Fruit fly (Drosophila melanogaster) whole organism, wandering third instar larva: Measurements from ENCODE around the gene CG15042.

Experiments used
- CG9705 ChIP-seq: fragments of 200-800 bp; sonication (Bioruptor generic); optimal IDR thresholded peaks from 2 replicates; lab custom pipeline; 2018; ENCODE audit warnings: missing biosample characterization, mild to moderate bottlenecking, missing genetic modification characterization
- Hnf4 ChIP-seq: fragments of 200-800 bp; sonication (Bioruptor generic); optimal IDR thresholded peaks from 2 replicates; lab custom pipeline; 2016; ENCODE audit warnings: missing biosample characterization, mild to moderate bottlenecking, missing genetic modification characterization
- Hr78 ChIP-seq: fragments of >200 bp; optimal IDR thresholded peaks from 2 replicates; lab custom pipeline; 2017; ENCODE audit warnings: missing biosample characterization, missing genetic modification characterization
- Hr83 ChIP-seq: fragments of 200-300 bp; sonication (Bioruptor generic); optimal IDR thresholded peaks from 2 replicates; lab custom pipeline; 2016; ENCODE audit warnings: missing biosample characterization, mild to moderate bottlenecking, missing genetic modification characterization, moderate library complexity; ENCODE audit not compliant: poor library complexity, severe bottlenecking
- Myc ChIP-seq: fragments of >200 bp; optimal IDR thresholded peaks from 2 replicates; lab custom pipeline; 2017
- Rel ChIP-seq, 2 experiments: fragments of 200-800 bp; sonication (Bioruptor generic) in 1 of 2; optimal IDR thresholded peaks; 2 replicates in 1 of 2; 3 replicates in 1 of 2; lab custom pipeline; 2016 to 2019; ENCODE audit warnings: mild to moderate bottlenecking in 2 of 2, missing biosample characterization in 2 of 2, missing genetic modification characterization in 2 of 2, moderate library complexity in 1 of 2
- Sp1 ChIP-seq: fragments of 200-800 bp; sonication (Bioruptor generic); optimal IDR thresholded peaks from 3 replicates; lab custom pipeline; 2019; ENCODE audit warnings: missing biosample characterization, mild to moderate bottlenecking, missing genetic modification characterization, moderate library complexity
- h ChIP-seq: fragments of 200-800 bp; sonication (Bioruptor generic); optimal IDR thresholded peaks from 3 replicates; lab custom pipeline; 2016; ENCODE audit warnings: missing biosample characterization, mild to moderate bottlenecking, missing genetic modification characterization
- lola ChIP-seq: fragments of >200 bp; optimal IDR thresholded peaks from 2 replicates; lab custom pipeline; 2017; ENCODE audit warnings: missing biosample characterization, missing genetic modification characterization
- tai ChIP-seq: sonication (Bioruptor generic); optimal IDR thresholded peaks from 2 replicates; lab custom pipeline; 2016; ENCODE audit warnings: missing biosample characterization, missing genetic modification characterization
- usp ChIP-seq: fragments of >200 bp; optimal IDR thresholded peaks from 2 replicates; lab custom pipeline; 2017; ENCODE audit warnings: missing biosample characterization, missing genetic modification characterization
- woc ChIP-seq: sonication (Bioruptor generic); optimal IDR thresholded peaks from 2 replicates; lab custom pipeline; 2016; ENCODE audit warnings: missing biosample characterization, mild to moderate bottlenecking, missing genetic modification characterization

- no peak for TF ChIP-seq h
- TF ChIP-seq Rel (GFP tag; optimal IDR thresholded peaks at IDR 0.05; lab: Kevin White, UChicago): no peak
- peak; percentile 38 for TF ChIP-seq Rel (tag; optimal IDR thresholded peaks at IDR 0.05; lab: Kevin White, UChicago)
- no peak for TF ChIP-seq Sp1 (GFP tag; lab: Kevin White, UChicago)
- TF ChIP-seq tai (GFP tag; lab: Kevin White, UChicago): no peak
- TF ChIP-seq lola (GFP tag; lab: Kevin White, UChicago): no peak
- TF ChIP-seq Hr83 (GFP tag; lab: Kevin White, UChicago): no peak
- no peak for TF ChIP-seq usp (GFP tag; lab: Kevin White, UChicago)
- TF ChIP-seq Hnf4 (GFP tag; lab: Kevin White, UChicago): no peak
- no peak for TF ChIP-seq CG9705 (GFP tag; lab: Kevin White, UChicago)
- no peak for TF ChIP-seq Hr78 (GFP tag; lab: Kevin White, UChicago)
- TF ChIP-seq Myc: no peak
- no peak for TF ChIP-seq woc (GFP tag; lab: Kevin White, UChicago)
Observed at dm6 chrX:18489509-18489908, 38.6 kb downstream of the CG15042 start, which contains the start of gene CG15046.
